Worm (Caenorhabditis elegans) whole organism, late embryonic: Measurements from ENCODE around the gene rps-4.

Experiments used
- C08G9.2 ChIP-seq: sonication (generic microtip); optimal IDR thresholded peaks from 2 replicates; lab custom pipeline; 2016; ENCODE audit warnings: mild to moderate bottlenecking, missing genetic modification characterization, moderate library complexity, missing compliant biosample characterization
- K09A11.1 ChIP-seq: sonication (generic microtip); optimal IDR thresholded peaks from 2 replicates; lab custom pipeline; 2017; ENCODE audit warnings: antibody characterized with exemption, mild to moderate bottlenecking, missing genetic modification characterization, missing compliant biosample characterization; ENCODE audit not compliant: insufficient read depth
- ama-1 ChIP-seq: fragments of 150-350 bp; optimal IDR thresholded peaks from 2 replicates; lab custom pipeline; 2014
- ceh-6 ChIP-seq: fragments of 200-800 bp; sonication (Bioruptor generic); optimal IDR thresholded peaks from 2 replicates; lab custom pipeline; 2018; ENCODE audit warnings: mild to moderate bottlenecking, missing genetic modification characterization, missing compliant biosample characterization
- elt-2 ChIP-seq: sonication (generic microtip); optimal IDR thresholded peaks from 2 replicates; lab custom pipeline; 2016; ENCODE audit warnings: missing genetic modification reagents, missing genetic modification characterization, missing compliant biosample characterization
- fkh-10 ChIP-seq: fragments of 150-350 bp; optimal IDR thresholded peaks from 2 replicates; lab custom pipeline; 2014; ENCODE audit warnings: missing biosample characterization, missing genetic modification reagents, missing genetic modification characterization
- hlh-13 ChIP-seq: fragments of 200-800 bp; sonication (Bioruptor generic); optimal IDR thresholded peaks from 2 replicates; lab custom pipeline; 2018; ENCODE audit warnings: mild to moderate bottlenecking, missing genetic modification characterization, missing compliant biosample characterization
- hlh-15 ChIP-seq: sonication (generic microtip); optimal IDR thresholded peaks from 2 replicates; lab custom pipeline; 2016; ENCODE audit warnings: missing genetic modification characterization, missing compliant biosample characterization
- lim-6 ChIP-seq: sonication (generic microtip); optimal IDR thresholded peaks from 2 replicates; lab custom pipeline; 2016; ENCODE audit warnings: missing genetic modification characterization, missing compliant biosample characterization
- odd-2 ChIP-seq: sonication (generic microtip); optimal IDR thresholded peaks from 2 replicates; lab custom pipeline; 2017; ENCODE audit warnings: antibody characterized with exemption, mild to moderate bottlenecking, missing genetic modification characterization, missing compliant biosample characterization
- pha-2 ChIP-seq: sonication (generic microtip); optimal IDR thresholded peaks from 2 replicates; lab custom pipeline; 2017; ENCODE audit warnings: mild to moderate bottlenecking, missing genetic modification characterization, missing compliant biosample characterization
- pha-4 ChIP-seq: fragments of 150-350 bp; optimal IDR thresholded peaks from 2 replicates; lab custom pipeline; 2018; ENCODE audit warnings: missing biosample characterization, missing genetic modification reagents, missing genetic modification characterization
- sdc-2 ChIP-seq: sonication (generic microtip); optimal IDR thresholded peaks from 2 replicates; lab custom pipeline; 2016; ENCODE audit warnings: missing genotype, missing genetic modification characterization, missing compliant biosample characterization
- unc-55 ChIP-seq: sonication (generic microtip); optimal IDR thresholded peaks from 2 replicates; lab custom pipeline; 2017; ENCODE audit warnings: missing biosample characterization, missing genetic modification reagents, missing genetic modification characterization

DNA sequence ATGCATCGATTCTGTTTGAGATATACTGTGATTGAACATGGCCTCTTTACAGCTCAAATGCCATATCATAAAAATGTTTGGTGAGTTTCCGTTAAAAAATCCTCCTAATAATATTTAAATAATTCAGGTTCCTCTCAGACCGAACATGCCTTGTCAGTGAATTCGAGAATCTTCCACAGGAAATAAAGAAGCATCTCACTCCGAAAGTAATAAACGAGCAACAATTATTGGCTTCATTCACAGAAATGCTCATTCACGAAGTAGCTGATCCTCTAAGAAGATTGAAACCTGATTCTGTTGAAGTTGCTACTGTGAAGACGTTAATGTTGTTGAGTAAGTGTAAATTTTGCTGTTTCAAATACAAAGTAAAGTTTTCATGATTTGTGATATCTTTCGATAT is 32.3 kb downstream of the rps-4 start:
- TF ChIP-seq elt-2 (no peak), C08G9.2 (tag; lab: Kevin White, UChicago) (no peak), pha-4 (tag; lab: Kevin White, UChicago) (no peak), hlh-15 (no peak), ceh-6 (GFP tag; lab: Kevin White, UChicago) (no peak), fkh-10 (no peak), odd-2 (no peak), hlh-13 (GFP tag; lab: Kevin White, UChicago) (no peak), unc-55 (no peak), lim-6 (tag; lab: Kevin White, UChicago) (no peak), pha-2 (tag; lab: Kevin White, UChicago) (no peak), K09A11.1 (tag; lab: Kevin White, UChicago) (no peak), sdc-2 (tag; lab: Kevin White, UChicago) (no peak), ama-1 (lab: Kevin White, UChicago) (no peak)
